Fruit fly (Drosophila melanogaster) whole organism, embryonic: ENCODE measurements around the gene ct.
A peak's percentile ranks its signal among the peaks of the same experiment; 100 is the strongest.

ENCODE experiments used
- Adf1 ChIP-seq: fragments of 200-800 bp; sonication (Bioruptor generic); IDR thresholded peaks from 2 replicates; pipeline ENCODE4 v1.3.6; 2022; ENCODE audit warnings: missing biosample characterization, missing genetic modification characterization
- Antp ChIP-seq: fragments of 200-800 bp; sonication (Bioruptor generic); optimal IDR thresholded peaks from 3 replicates; lab custom pipeline; 2016; ENCODE audit warnings: missing biosample characterization, missing genetic modification characterization
- Atf3 ChIP-seq: fragments of 200-800 bp; sonication (Bioruptor generic); optimal IDR thresholded peaks from 3 replicates; lab custom pipeline; 2016; ENCODE audit warnings: missing biosample characterization, missing genetic modification characterization
- B-H1 ChIP-seq: fragments of 200-800 bp; sonication (Bioruptor generic); IDR thresholded peaks from 3 replicates; pipeline ENCODE4 v1.3.6; 2022; ENCODE audit warnings: missing biosample characterization, missing genetic modification characterization
- CG10147 ChIP-seq: fragments of 200-800 bp; sonication (Bioruptor generic); optimal IDR thresholded peaks from 2 replicates; lab custom pipeline; 2019; ENCODE audit warnings: missing biosample characterization, mild to moderate bottlenecking, missing genetic modification characterization, moderate library complexity
- CG1603 ChIP-seq: fragments of 200-800 bp; sonication (Bioruptor generic); optimal IDR thresholded peaks from 2 replicates; lab custom pipeline; 2019; ENCODE audit warnings: missing biosample characterization, mild to moderate bottlenecking, missing genetic modification characterization, moderate library complexity
- CG17186 ChIP-seq: fragments of 200-800 bp; sonication (Bioruptor generic); optimal IDR thresholded peaks from 3 replicates; lab custom pipeline; 2017; ENCODE audit warnings: missing biosample characterization, missing genetic modification reagents, missing genetic modification characterization
- CG2889 ChIP-seq: fragments of 200-800 bp; sonication (Bioruptor generic); IDR thresholded peaks from 3 replicates; pipeline ENCODE4 v1.3.6; 2022; ENCODE audit warnings: missing biosample characterization, missing genetic modification characterization
- CG30403 ChIP-seq: fragments of 200-800 bp; sonication (Bioruptor generic); optimal IDR thresholded peaks from 3 replicates; lab custom pipeline; 2016; ENCODE audit warnings: missing biosample characterization, missing genetic modification characterization
- CG31388 ChIP-seq: fragments of 200-800 bp; sonication (Bioruptor generic); optimal IDR thresholded peaks from 2 replicates; lab custom pipeline; 2016; ENCODE audit warnings: missing biosample characterization, missing genetic modification characterization
- CG31441 ChIP-seq: fragments of 200-800 bp; sonication (Bioruptor generic); IDR thresholded peaks from 2 replicates; pipeline ENCODE4 v1.3.6; 2022; ENCODE audit warnings: missing biosample characterization, missing genetic modification characterization
- CG32532 ChIP-seq: fragments of 200-800 bp; sonication (Bioruptor generic); IDR thresholded peaks from 2 replicates; pipeline ENCODE4 v1.3.6; 2022; ENCODE audit warnings: missing biosample characterization, missing genetic modification characterization
- CG32767 ChIP-seq: fragments of 200-800 bp; sonication (Bioruptor generic); IDR thresholded peaks from 2 replicates; pipeline ENCODE4 v1.3.6; 2022; ENCODE audit warnings: missing biosample characterization, missing genetic modification characterization
- CG3281 ChIP-seq: fragments of 200-800 bp; sonication (Bioruptor generic); optimal IDR thresholded peaks from 3 replicates; lab custom pipeline; 2017; ENCODE audit warnings: missing biosample characterization, mild to moderate bottlenecking, missing genetic modification characterization
- CG34422 ChIP-seq: fragments of 200-800 bp; sonication (Bioruptor generic); IDR thresholded peaks from 3 replicates; pipeline ENCODE4 v1.3.6; 2022; ENCODE audit warnings: missing biosample characterization, missing genetic modification characterization
- CG42726 ChIP-seq: fragments of 200-800 bp; sonication (Bioruptor generic); IDR thresholded peaks from 2 replicates; pipeline ENCODE4 v1.3.6; 2022; ENCODE audit warnings: missing biosample characterization, missing genetic modification characterization; ENCODE audit not compliant: partially characterized antibody
- CG5953 ChIP-seq: fragments of 200-800 bp; sonication (Bioruptor generic); IDR thresholded peaks from 2 replicates; pipeline ENCODE4 v1.3.6; 2022; ENCODE audit warnings: missing biosample characterization, missing genetic modification characterization
- CG7556 ChIP-seq: fragments of 200-800 bp; sonication (Bioruptor generic); optimal IDR thresholded peaks from 2 replicates; lab custom pipeline; 2017; ENCODE audit warnings: missing biosample characterization, mild to moderate bottlenecking, missing genetic modification characterization
- CG7928 ChIP-seq: fragments of 200-800 bp; sonication (Bioruptor generic); optimal IDR thresholded peaks from 2 replicates; lab custom pipeline; 2017; ENCODE audit warnings: missing biosample characterization, mild to moderate bottlenecking, missing genetic modification characterization
- CG8924 ChIP-seq: fragments of 200-800 bp; optimal IDR thresholded peaks from 3 replicates; lab custom pipeline; 2019; ENCODE audit warnings: missing biosample characterization, mild to moderate bottlenecking, missing genetic modification characterization, moderate library complexity
- CG9797 ChIP-seq: fragments of 200-800 bp; sonication (Bioruptor generic); optimal IDR thresholded peaks from 3 replicates; lab custom pipeline; 2018; ENCODE audit warnings: missing biosample characterization, mild to moderate bottlenecking, missing genetic modification characterization
- Drgx ChIP-seq: fragments of 200-800 bp; sonication (Bioruptor generic); IDR thresholded peaks from 2 replicates; pipeline ENCODE4 v1.3.6; 2022; ENCODE audit warnings: missing biosample characterization, missing genetic modification characterization
- HLH4C ChIP-seq: fragments of 200-800 bp; sonication (Bioruptor generic); IDR thresholded peaks from 3 replicates; pipeline ENCODE4 v1.3.6; 2022; ENCODE audit warnings: missing biosample characterization, missing genetic modification characterization; ENCODE audit not compliant: partially characterized antibody
- Hand ChIP-seq: fragments of 200-800 bp; sonication (Bioruptor generic); optimal IDR thresholded peaks from 2 replicates; lab custom pipeline; 2017; ENCODE audit warnings: mild to moderate bottlenecking, missing biosample characterization, missing genetic modification reagents, missing genetic modification characterization
- Hmr ChIP-seq: fragments of 200-800 bp; sonication (Bioruptor generic); optimal IDR thresholded peaks from 3 replicates; lab custom pipeline; 2017; ENCODE audit warnings: mild to moderate bottlenecking, missing biosample characterization, missing genetic modification reagents, missing genetic modification characterization
- Hr3 ChIP-seq: fragments of 200-800 bp; sonication (Bioruptor generic); optimal IDR thresholded peaks from 3 replicates; lab custom pipeline; 2016; ENCODE audit warnings: missing biosample characterization, missing genetic modification characterization
- Hr78 ChIP-seq, 2 experiments: fragments of 200-800 bp in 1 of 2; fragments of >200 bp in 1 of 2; sonication (Bioruptor generic) in 1 of 2; optimal IDR thresholded peaks; 2 replicates each; lab custom pipeline; 2017 to 2019; ENCODE audit warnings: missing biosample characterization in 2 of 2, missing genetic modification characterization in 2 of 2, mild to moderate bottlenecking in 1 of 2, moderate library complexity in 1 of 2
- MTF-1 ChIP-seq: fragments of 200-800 bp; sonication (Bioruptor generic); optimal IDR thresholded peaks from 2 replicates; lab custom pipeline; 2018; ENCODE audit warnings: missing biosample characterization, mild to moderate bottlenecking, missing genetic modification characterization, borderline replicate concordance
- NC2α ChIP-seq: fragments of 200-800 bp; sonication (Bioruptor generic); optimal IDR thresholded peaks from 2 replicates; lab custom pipeline; 2016; ENCODE audit warnings: missing biosample characterization, missing genetic modification characterization
- NfI ChIP-seq: fragments of 200-800 bp; sonication (Bioruptor generic); optimal IDR thresholded peaks from 3 replicates; lab custom pipeline; 2018; ENCODE audit warnings: missing biosample characterization, mild to moderate bottlenecking, missing genetic modification characterization, moderate library complexity
- Optix ChIP-seq: fragments of 200-800 bp; sonication (Bioruptor generic); IDR thresholded peaks from 3 replicates; pipeline ENCODE4 v1.3.6; 2022; ENCODE audit warnings: missing biosample characterization, missing genetic modification characterization
- Trl ChIP-seq, 3 experiments: fragments of >200 bp in 2 of 3; fragments of 200-800 bp in 1 of 3; sonication (Bioruptor generic) in 1 of 3; optimal IDR thresholded peaks; 2 replicates in 1 of 3; 3 replicates in 2 of 3; lab custom pipeline; 2016 to 2017; ENCODE audit warnings: missing biosample characterization in 1 of 3, missing genetic modification characterization in 1 of 3
- ase ChIP-seq: fragments of 200-800 bp; sonication (Bioruptor generic); IDR thresholded peaks from 3 replicates; pipeline ENCODE4 v1.3.6; 2022; ENCODE audit warnings: missing biosample characterization, missing genetic modification characterization
- chinmo ChIP-seq: fragments of 200-800 bp; sonication (Bioruptor generic); IDR thresholded peaks from 4 replicates; pipeline ENCODE4 v1.3.6; 2022; ENCODE audit warnings: missing biosample characterization, missing genetic modification characterization; ENCODE audit not compliant: partially characterized antibody
- croc ChIP-seq: fragments of 200-800 bp; sonication (Bioruptor generic); conservative IDR thresholded peaks from 3 replicates; pipeline ENCODE4 v1.3.6; 2022; ENCODE audit warnings: missing biosample characterization, missing genetic modification characterization
- disco-r ChIP-seq: fragments of 200-800 bp; sonication (Bioruptor generic); optimal IDR thresholded peaks from 2 replicates; lab custom pipeline; 2016; ENCODE audit warnings: missing biosample characterization, missing genetic modification characterization
- en ChIP-seq: fragments of 200-800 bp; sonication (Bioruptor generic); optimal IDR thresholded peaks from 2 replicates; lab custom pipeline; 2016; ENCODE audit warnings: missing biosample characterization, missing genetic modification characterization
- esg ChIP-seq: fragments of 200-800 bp; sonication (Bioruptor generic); conservative IDR thresholded peaks from 2 replicates; pipeline ENCODE4 v1.3.6; 2022; ENCODE audit warnings: missing biosample characterization, missing genetic modification characterization
- fd64A ChIP-seq: fragments of 200-800 bp; sonication (Bioruptor generic); optimal IDR thresholded peaks from 3 replicates; lab custom pipeline; 2018; ENCODE audit warnings: missing biosample characterization, mild to moderate bottlenecking, missing genetic modification characterization
- gro ChIP-seq: fragments of 200-800 bp; sonication (Bioruptor generic); optimal IDR thresholded peaks from 2 replicates; lab custom pipeline; 2016; ENCODE audit warnings: missing biosample characterization, missing genetic modification characterization
- insv ChIP-seq, 2 experiments: fragments of 200-800 bp; sonication (Bioruptor generic); optimal IDR thresholded peaks; 3 replicates each; lab custom pipeline; 2016 to 2018; ENCODE audit warnings: missing biosample characterization in 2 of 2, missing genetic modification characterization in 2 of 2
- lbe ChIP-seq: fragments of 200-800 bp; sonication (Bioruptor generic); optimal IDR thresholded peaks from 2 replicates; lab custom pipeline; 2016; ENCODE audit warnings: missing biosample characterization, mild to moderate bottlenecking, missing genetic modification characterization
- lola ChIP-seq, 3 experiments: fragments of >200 bp in 2 of 3; fragments of 200-800 bp in 1 of 3; sonication (Bioruptor generic) in 1 of 3; optimal IDR thresholded peaks; 2 replicates each; lab custom pipeline; 2017 to 2019; ENCODE audit warnings: missing biosample characterization in 3 of 3, missing genetic modification characterization in 3 of 3, mild to moderate bottlenecking in 1 of 3, moderate library complexity in 1 of 3
- nom ChIP-seq: fragments of 200-800 bp; sonication (Bioruptor generic); optimal IDR thresholded peaks from 2 replicates; lab custom pipeline; 2017; ENCODE audit warnings: missing biosample characterization, missing genetic modification characterization, mild to moderate bottlenecking, moderate library complexity, missing genetic modification reagents
- pho ChIP-seq: fragments of 200-800 bp; sonication (Bioruptor generic); optimal IDR thresholded peaks from 2 replicates; lab custom pipeline; 2016; ENCODE audit warnings: missing biosample characterization, missing genetic modification characterization
- sc ChIP-seq, 3 experiments: fragments of >200 bp in 2 of 3; fragments of 200-800 bp in 1 of 3; sonication (Bioruptor generic) in 1 of 3; optimal IDR thresholded peaks; 2 replicates in 2 of 3; 3 replicates in 1 of 3; lab custom pipeline; 2017; ENCODE audit warnings: mild to moderate bottlenecking in 1 of 3, missing biosample characterization in 1 of 3, missing genetic modification characterization in 1 of 3, missing genetic modification reagents in 1 of 3
- tio ChIP-seq: fragments of 200-800 bp; sonication (Bioruptor generic); optimal IDR thresholded peaks from 2 replicates; lab custom pipeline; 2017; ENCODE audit warnings: missing biosample characterization, missing genetic modification characterization, inconsistent platforms
- tup ChIP-seq: fragments of 200-800 bp; sonication (Bioruptor generic); optimal IDR thresholded peaks from 2 replicates; lab custom pipeline; 2016; ENCODE audit warnings: missing biosample characterization, mild to moderate bottlenecking, missing genetic modification characterization, moderate library complexity
- vnd ChIP-seq: fragments of 200-800 bp; sonication (Bioruptor generic); IDR thresholded peaks from 3 replicates; pipeline ENCODE4 v1.3.6; 2022; ENCODE audit warnings: missing biosample characterization, missing genetic modification characterization; ENCODE audit not compliant: partially characterized antibody

ct gene

dm6 chrX:7651657-7652056 lies 43.4 kb downstream of the ct start (continued):
- TF ChIP-seq nom (GFP tag; lab: Kevin White, UChicago) (no peak), gro (GFP tag; lab: Kevin White, UChicago) (no peak), Optix (GFP tag; lab: Robert Waterston, UW) (peak; percentile 51; the same call in 2 of the 3 replicates), Hr3 (GFP tag; lab: Kevin White, UChicago) (peak; percentile 51), Adf1 (GFP tag; lab: Robert Waterston, UW) (no peak), Antp (GFP tag; lab: Kevin White, UChicago) (peak; percentile 64), sc (optimal IDR thresholded peaks at IDR 0.05; lab: Kevin White, UChicago) (no peak), sc (GFP tag; optimal IDR thresholded peaks at IDR 0.05; lab: Kevin White, UChicago) (peak; percentile 34), CG17186 (GFP tag; lab: Kevin White, UChicago) (no peak), CG7928 (GFP tag; lab: Kevin White, UChicago) (peak; percentile 25), B-H1 (no peak; the same call in 2 of the 3 replicates), CG32767 (peak; percentile 66), Drgx (peak; percentile 71), NfI (GFP tag; lab: Kevin White, UChicago) (peak; percentile 68), CG2889 (peak; percentile 65; the same call in 1 of the 3 replicates), CG31388 (GFP tag; lab: Kevin White, UChicago) (no peak), CG32532 (GFP tag; lab: Robert Waterston, UW) (peak; percentile 69), CG10147 (GFP tag; lab: Kevin White, UChicago) (peak; percentile 21), croc (GFP tag; lab: Robert Waterston, UW) (peak; percentile 54), CG7556 (GFP tag; lab: Kevin White, UChicago) (peak; percentile 52), esg (GFP tag; lab: Robert Waterston, UW) (peak; percentile 46; the same call in 1 of the 2 replicates), CG1603 (tag; lab: Kevin White, UChicago) (peak; percentile 76), insv (GFP tag; optimal IDR thresholded peaks at IDR 0.05; lab: Kevin White, UChicago) (no peak), en (GFP tag; lab: Kevin White, UChicago) (no peak), vnd (no peak), Atf3 (GFP tag; lab: Kevin White, UChicago) (no peak), CG42726 (GFP tag; lab: Robert Waterston, UW) (no peak), Hmr (peak; percentile 57), lbe (peak; percentile 42), tup (no peak), ase (peak; percentile 69; the same call in 2 of the 3 replicates), Hr78 (GFP tag; optimal IDR thresholded peaks at IDR 0.05; lab: Kevin White, UChicago) (no peak), MTF-1 (no peak), pho (GFP tag; lab: Kevin White, UChicago) (peak; percentile 26), CG34422 (GFP tag; lab: Robert Waterston, UW) (peak; percentile 52; the same call in 1 of the 3 replicates), CG3281 (GFP tag; lab: Kevin White, UChicago) (peak; percentile 60), CG5953 (no peak; the same call in 1 of the 2 replicates), lola (GFP tag; optimal IDR thresholded peaks at IDR 0.05; lab: Kevin White, UChicago) (peak in 1 of 3 experiments; percentile 56), CG8924 (peak; percentile 69), NC2α (GFP tag; lab: Kevin White, UChicago) (no peak), CG9797 (GFP tag; lab: Kevin White, UChicago) (no peak), fd64A (GFP tag; lab: Kevin White, UChicago) (peak; percentile 5), chinmo (GFP tag; lab: Robert Waterston, UW) (no peak), CG30403 (GFP tag; lab: Kevin White, UChicago) (peak; percentile 72), disco-r (no peak), tio (GFP tag; lab: Kevin White, UChicago) (peak; percentile 57), Hand (GFP tag; lab: Kevin White, UChicago) (no peak), HLH4C (GFP tag; lab: Robert Waterston, UW) (no peak), CG31441 (GFP tag; lab: Robert Waterston, UW) (peak; percentile 58), Trl (optimal IDR thresholded peaks at IDR 0.05; lab: Kevin White, UChicago) (no peak), Trl (GFP tag; optimal IDR thresholded peaks at IDR 0.05; lab: Kevin White, UChicago) (peak; percentile 49)
